Fruit fly (Drosophila melanogaster) Kc167 (cell line): ENCODE data around the gene Prosbeta2.

Source experiments
- Sin3A ChIP-seq: fragments of >200 bp; optimal IDR thresholded peaks from 2 replicates; lab custom pipeline; 2018; ENCODE audit warnings: missing external identifiers
- psq ChIP-seq: fragments of >200 bp; optimal IDR thresholded peaks from 2 replicates; lab custom pipeline; 2017; ENCODE audit warnings: missing external identifiers
- ttk ChIP-seq: sonication (Bioruptor generic); optimal IDR thresholded peaks from 2 replicates; lab custom pipeline; 2017; ENCODE audit warnings: missing external identifiers

DNA sequence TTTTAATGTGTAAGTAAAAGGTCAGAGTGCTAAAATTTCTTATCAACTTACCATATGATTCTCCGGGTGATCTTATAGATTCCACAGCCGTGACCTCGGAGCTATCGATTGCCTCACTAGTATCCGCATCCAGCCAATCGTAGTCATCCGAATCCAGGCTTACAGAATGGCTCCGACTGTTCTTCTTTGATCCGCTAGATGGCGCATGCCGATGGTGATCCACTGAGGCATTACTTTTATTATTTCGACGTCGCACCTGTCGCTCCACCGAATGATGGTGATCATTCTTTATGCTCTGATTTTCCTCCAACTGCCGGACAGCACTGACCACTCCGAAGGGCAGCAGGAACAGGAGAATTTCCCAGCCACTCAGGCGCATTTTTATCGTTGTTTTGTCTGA, 11.4 kb downstream of the Prosbeta2 start:
- no peak for TF ChIP-seq psq
- no peak for TF ChIP-seq ttk (lab: Kevin White, UChicago)
- no peak for TF ChIP-seq Sin3A (lab: Kevin White, UChicago)
